Fruit fly (Drosophila melanogaster): ENCODE data around the gene ghi.

The ghi gene

dm6 chr3L:9417288-9417687, 34.4 kb upstream of the ghi start, which contains the start of gene CG3982:
Gene CG3982, minus strand, starts transcription at chr3L:9417388.
- TF ChIP-seq CG9705 (GFP tag; optimal IDR thresholded peaks at IDR 0.05) = no peak
- no peak for TF ChIP-seq Myc (optimal IDR thresholded peaks at IDR 0.05)
- TF ChIP-seq GATAd (GFP tag; optimal IDR thresholded peaks at IDR 0.05) = no peak
- no peak for TF ChIP-seq Mio (GFP tag; optimal IDR thresholded peaks at IDR 0.05)
- TF ChIP-seq dsf (GFP tag; optimal IDR thresholded peaks at IDR 0.05; ENCODE audit: borderline replicate concordance) = no peak
- TF ChIP-seq lola (GFP tag; optimal IDR thresholded peaks at IDR 0.05) = no peak
- no peak for TF ChIP-seq Hr83 (GFP tag; optimal IDR thresholded peaks at IDR 0.05; ENCODE audit: poor library complexity, severe bottlenecking)

- peak; percentile 37 for TF ChIP-seq h (GFP tag; optimal IDR thresholded peaks at IDR 0.05)
- no peak for TF ChIP-seq Hnf4 (GFP tag; optimal IDR thresholded peaks at IDR 0.05)
These were observed 32.3 kb upstream of the ghi start for dm6 chr3L:9419328-9419727.

dm6 chr3L:9420054-9420818, 31.4 kb upstream of the ghi start:
- TF ChIP-seq CG9705 (GFP tag; optimal IDR thresholded peaks at IDR 0.05) = peak; percentile 62
- no peak for TF ChIP-seq Hr83 (GFP tag; optimal IDR thresholded peaks at IDR 0.05; ENCODE audit: poor library complexity, severe bottlenecking)
- TF ChIP-seq dmrt93B (GFP tag; optimal IDR thresholded peaks at IDR 0.05) = peak; percentile 80
- TF ChIP-seq GATAd (GFP tag; optimal IDR thresholded peaks at IDR 0.05) = peak; percentile 12
- peak; percentile 27 for TF ChIP-seq Mio (GFP tag; optimal IDR thresholded peaks at IDR 0.05)
- peak; percentile 91 for TF ChIP-seq HLH106 (tag; optimal IDR thresholded peaks at IDR 0.05)
- TF ChIP-seq foxo (GFP tag; optimal IDR thresholded peaks at IDR 0.05) = peak; percentile 60 to 92
- TF ChIP-seq psq (GFP tag; optimal IDR thresholded peaks at IDR 0.05) = peak; percentile 86
- TF ChIP-seq Sp1 (GFP tag; optimal IDR thresholded peaks at IDR 0.05) = peak; percentile 90
- no peak for TF ChIP-seq pan (optimal IDR thresholded peaks at IDR 0.05)
- no peak for TF ChIP-seq sv (GFP tag; optimal IDR thresholded peaks at IDR 0.05)
- TF ChIP-seq Dfd (GFP tag; optimal IDR thresholded peaks at IDR 0.05) = no peak
- peak; percentile 88 for TF ChIP-seq Jra (GFP tag; optimal IDR thresholded peaks at IDR 0.05)
- no peak for TF ChIP-seq lola (GFP tag; optimal IDR thresholded peaks at IDR 0.05)
- TF ChIP-seq h (GFP tag; optimal IDR thresholded peaks at IDR 0.05) = peak; percentile 90
- TF ChIP-seq CrebA (GFP tag; optimal IDR thresholded peaks at IDR 0.05; ENCODE audit: borderline replicate concordance) = no peak
- peak; percentile 95 for TF ChIP-seq br (GFP tag; optimal IDR thresholded peaks at IDR 0.05)
- TF ChIP-seq Hr78 (GFP tag; optimal IDR thresholded peaks at IDR 0.05) = no peak
- TF ChIP-seq Hnf4 (GFP tag; optimal IDR thresholded peaks at IDR 0.05) = peak; percentile 87
- peak; percentile 46 for TF ChIP-seq Rel (GFP tag; optimal IDR thresholded peaks at IDR 0.05)
- TF ChIP-seq Rel (tag; optimal IDR thresholded peaks at IDR 0.05) = peak; percentile 66
- no peak for TF ChIP-seq Abd-B (GFP tag; optimal IDR thresholded peaks at IDR 0.05)
- peak; percentile 93 for TF ChIP-seq ey (GFP tag; optimal IDR thresholded peaks at IDR 0.05)
- peak; percentile 94 for TF ChIP-seq fru (GFP tag; optimal IDR thresholded peaks at IDR 0.05)
- no peak for TF ChIP-seq usp (GFP tag; optimal IDR thresholded peaks at IDR 0.05)
- TF ChIP-seq woc (GFP tag; optimal IDR thresholded peaks at IDR 0.05) = peak; percentile 77
- TF ChIP-seq sage (GFP tag; optimal IDR thresholded peaks at IDR 0.05) = peak; percentile 71
- TF ChIP-seq CG32264 (GFP tag; optimal IDR thresholded peaks at IDR 0.05) = peak; percentile 86
- TF ChIP-seq Myc (optimal IDR thresholded peaks at IDR 0.05) = no peak
- no peak for TF ChIP-seq N (GFP tag; optimal IDR thresholded peaks at IDR 0.05)
- TF ChIP-seq Dif (GFP tag; optimal IDR thresholded peaks at IDR 0.05; ENCODE audit: partially characterized antibody) = no peak
- peak; percentile 38 for TF ChIP-seq brk (GFP tag; optimal IDR thresholded peaks at IDR 0.05)
- no peak for TF ChIP-seq jim (GFP tag; optimal IDR thresholded peaks at IDR 0.05)
- no peak for TF ChIP-seq dl (GFP tag; optimal IDR thresholded peaks at IDR 0.05; ENCODE audit: insufficient read depth in 1 of 2, partially characterized antibody in 2 of 2)
- TF ChIP-seq rgr (GFP tag; optimal IDR thresholded peaks at IDR 0.05) = peak; percentile 88
- TF ChIP-seq tai (GFP tag; optimal IDR thresholded peaks at IDR 0.05) = peak; percentile 78
- TF ChIP-seq OdsH (GFP tag; optimal IDR thresholded peaks at IDR 0.05) = peak; percentile 90
- peak; percentile 27 for TF ChIP-seq dsf (GFP tag; optimal IDR thresholded peaks at IDR 0.05; ENCODE audit: borderline replicate concordance)
- no peak for TF ChIP-seq Vsx2 (GFP tag; optimal IDR thresholded peaks at IDR 0.05; ENCODE audit: partially characterized antibody)

All from whole organism, wandering third instar larva.